Fruit fly (Drosophila melanogaster): ENCODE measurements around the gene Cpr64Aa.

dm6 chr3L:4173584-4173983, 35.4 kb downstream of the Cpr64Aa start, which contains the start of gene CG18675:
- TF ChIP-seq CG8478 (optimal IDR thresholded peaks at IDR 0.05) (no peak), CTCF (optimal IDR thresholded peaks at IDR 0.05) (no peak)

All from S2 (cell line).